Worm (Caenorhabditis elegans): ENCODE measurements around the gene rad-54.L2.

- TF ChIP-seq zag-1 (tag; optimal IDR thresholded peaks at IDR 0.05), result no peak
- TF ChIP-seq mef-2 (tag; optimal IDR thresholded peaks at IDR 0.05), result no peak
- TF ChIP-seq lir-3 (tag; optimal IDR thresholded peaks at IDR 0.05; ENCODE audit: poor library complexity), result no peak
- no peak for TF ChIP-seq Y116A8C.19 (tag; optimal IDR thresholded peaks at IDR 0.05; ENCODE audit: borderline replicate concordance)
- TF ChIP-seq alr-1 (tag; optimal IDR thresholded peaks at IDR 0.05; ENCODE audit: borderline replicate concordance), result no peak
- no peak for TF ChIP-seq nhr-28 (tag; optimal IDR thresholded peaks at IDR 0.05)
- no peak for TF ChIP-seq sox-4 (tag; optimal IDR thresholded peaks at IDR 0.05)
- TF ChIP-seq nhr-12 (tag; optimal IDR thresholded peaks at IDR 0.05), result no peak
- no peak for TF ChIP-seq F16B12.6 (tag; optimal IDR thresholded peaks at IDR 0.05)
- no peak for TF ChIP-seq lsy-2 (tag; optimal IDR thresholded peaks at IDR 0.05)
- no peak for TF ChIP-seq ztf-11 (tag; optimal IDR thresholded peaks at IDR 0.05)
These were observed 41.7 kb upstream of the rad-54.L2 start, which contains the start of gene alp-1 for ce11 chrIV:8852194-8852593.

Measured in whole organism, L1 larva.